Fruit fly (Drosophila melanogaster): Measurements from ENCODE around the gene CG7376.

The CG7376 gene

DNA sequence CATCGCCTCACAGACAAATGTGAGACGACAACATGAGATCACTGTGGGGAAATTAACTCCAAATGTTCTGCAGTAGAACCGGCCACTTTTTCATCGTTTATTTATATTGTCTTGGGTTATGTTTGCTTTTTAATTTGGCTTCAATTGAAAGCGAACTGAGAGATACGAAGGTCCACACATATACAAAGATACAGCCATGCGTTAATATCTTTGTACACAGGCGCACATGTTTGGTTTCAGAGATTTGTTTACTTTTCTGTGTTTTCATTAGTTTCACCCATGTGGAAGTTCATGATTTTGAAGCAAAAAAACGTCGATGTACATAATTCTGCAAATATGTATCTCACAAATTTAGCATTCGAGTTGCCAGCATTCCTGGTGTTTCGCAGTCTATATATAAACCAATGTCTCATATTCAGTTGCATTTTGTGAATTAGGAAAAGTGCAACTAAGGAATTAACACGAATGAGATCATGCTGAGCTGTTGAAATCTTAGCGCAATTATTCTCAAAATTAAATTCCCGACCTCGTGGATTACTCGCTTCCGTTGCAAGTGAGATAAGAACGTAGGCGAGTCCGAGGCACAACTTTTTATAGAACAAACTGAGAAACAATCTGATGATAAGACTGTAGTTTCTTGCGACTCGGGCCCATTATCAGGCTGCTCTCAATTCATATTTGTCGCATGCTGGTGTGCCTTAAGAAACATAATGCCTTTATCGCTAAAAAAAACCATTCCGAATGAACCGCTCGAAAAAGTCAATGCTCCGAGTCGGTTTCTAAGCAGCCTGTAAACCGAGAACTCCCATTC lies 42.1 kb downstream of the CG7376 start (continued):
- TF ChIP-seq CG2875 (GFP tag; optimal IDR thresholded peaks at IDR 0.05) (peak; percentile 47), Hr3 (GFP tag; optimal IDR thresholded peaks at IDR 0.05) (no peak), CG2202 (tag; optimal IDR thresholded peaks at IDR 0.05) (peak; percentile 18), stc (GFP tag; IDR thresholded peaks at IDR 0.05) (no peak), repo (GFP tag; optimal IDR thresholded peaks at IDR 0.05) (no peak), CG18476 (GFP tag; optimal IDR thresholded peaks at IDR 0.05) (no peak), CG9215 (GFP tag; IDR thresholded peaks at IDR 0.05) (no peak), chinmo (GFP tag; IDR thresholded peaks at IDR 0.05; ENCODE audit: partially characterized antibody) (0 out of 4 replicates have a peak, but pooled peaks have one; percentile 59), ara (GFP tag; IDR thresholded peaks at IDR 0.05) (no peak), CG6654 (GFP tag; optimal IDR thresholded peaks at IDR 0.05) (no peak), eyg (GFP tag; optimal IDR thresholded peaks at IDR 0.05) (no peak), pita (GFP tag; optimal IDR thresholded peaks at IDR 0.05) (no peak), danr (GFP tag; IDR thresholded peaks at IDR 0.05) (no peak), hkb (optimal IDR thresholded peaks at IDR 0.05) (no peak), hkb (GFP tag; IDR thresholded peaks at IDR 0.05) (no peak; the same call in 1 of the 2 replicates), ken (GFP tag; IDR thresholded peaks at IDR 0.05) (0 out of 3 replicates have a peak, but pooled peaks have one; percentile 20), CG1233 (GFP tag; optimal IDR thresholded peaks at IDR 0.05) (peak; percentile 77), CG6765 (GFP tag; optimal IDR thresholded peaks at IDR 0.05) (peak; percentile 53), PHDP (tag; optimal IDR thresholded peaks at IDR 0.05) (no peak), zen (tag; optimal IDR thresholded peaks at IDR 0.05) (peak; percentile 58), lola (GFP tag; optimal IDR thresholded peaks at IDR 0.05) (no peak), caup (GFP tag; optimal IDR thresholded peaks at IDR 0.05; ENCODE audit: severe bottlenecking) (peak; percentile 61), CG10209 (GFP tag; optimal IDR thresholded peaks at IDR 0.05) (no peak), fd64A (GFP tag; optimal IDR thresholded peaks at IDR 0.05) (peak; percentile 81), CG5245 (GFP tag; optimal IDR thresholded peaks at IDR 0.05) (no peak), Med (GFP tag) (peak; percentile 85), pros (GFP tag; optimal IDR thresholded peaks at IDR 0.05) (peak; percentile 58), lbe (GFP tag; optimal IDR thresholded peaks at IDR 0.05) (no peak), dimm (GFP tag; IDR thresholded peaks at IDR 0.05) (no peak), hb (GFP tag; IDR thresholded peaks at IDR 0.05; ENCODE audit: partially characterized antibody) (no peak), jing (GFP tag; optimal IDR thresholded peaks at IDR 0.05) (no peak), CG10959 (GFP tag; IDR thresholded peaks at IDR 0.05) (no peak), Xrp1 (GFP tag; IDR thresholded peaks at IDR 0.05) (peak; percentile 57), CG33557 (GFP tag; optimal IDR thresholded peaks at IDR 0.05) (peak; percentile 47), kah (GFP tag; optimal IDR thresholded peaks at IDR 0.05) (peak; percentile 55), kay (GFP tag; optimal IDR thresholded peaks at IDR 0.05) (no peak), Gug (GFP tag; IDR thresholded peaks at IDR 0.05) (no peak), bigmax (GFP tag; optimal IDR thresholded peaks at IDR 0.05) (peak; percentile 47), CG6854 (GFP tag; optimal IDR thresholded peaks at IDR 0.05) (no peak), Blimp-1 (GFP tag; optimal IDR thresholded peaks at IDR 0.05) (no peak), CG4854 (GFP tag; optimal IDR thresholded peaks at IDR 0.05) (no peak), zf30C (GFP tag; optimal IDR thresholded peaks at IDR 0.05) (peak; percentile 26), odd (GFP tag; optimal IDR thresholded peaks at IDR 0.05) (no peak), dpn (GFP tag; optimal IDR thresholded peaks at IDR 0.05) (no peak), knrl (GFP tag; IDR thresholded peaks at IDR 0.05; ENCODE audit: partially characterized antibody) (no peak), run (tag; optimal IDR thresholded peaks at IDR 0.05) (peak; percentile 46), mirr (GFP tag; optimal IDR thresholded peaks at IDR 0.05) (peak; percentile 78), dm (GFP tag; optimal IDR thresholded peaks at IDR 0.05) (peak; percentile 0), CG12942 (GFP tag; optimal IDR thresholded peaks at IDR 0.05) (no peak)
